Fruit fly (Drosophila melanogaster) S2 (cell line): ENCODE measurements around the gene CG14537.

ENCODE experiments used
- CG8478 ChIP-seq: fragments of >200 bp; optimal IDR thresholded peaks from 2 replicates; lab custom pipeline; 2018
- CTCF ChIP-seq, 2 experiments: fragments of >200 bp; optimal IDR thresholded peaks; 2 replicates each; lab custom pipeline; 2018

dm6 chr2L:7879292-7879894 lies 39.1 kb downstream of the CG14537 start, which contains the start of gene spz3:
- no peak for TF ChIP-seq CG8478 (lab: Kevin White, UChicago)
- TF ChIP-seq CTCF (optimal IDR thresholded peaks at IDR 0.05; lab: Kevin White, UChicago) = no peak
